Worm (Caenorhabditis elegans) whole organism, early embryonic: ENCODE results near the gene aly-2.

Experiments used
- ama-1 ChIP-seq: fragments of 150-350 bp; optimal IDR thresholded peaks from 2 replicates; lab custom pipeline; 2014
- flt-1 ChIP-seq: fragments of 200-800 bp; sonication (Bioruptor generic); IDR thresholded peaks from 2 replicates; pipeline ENCODE4 v1.3.6; 2022; ENCODE audit warnings: missing genetic modification characterization, missing compliant biosample characterization
- hmg-4 ChIP-seq: fragments of 200-800 bp; sonication (Bioruptor generic); optimal IDR thresholded peaks from 2 replicates; lab custom pipeline; 2018; ENCODE audit warnings: mild to moderate bottlenecking, missing genetic modification characterization, missing compliant biosample characterization
- hnd-1 ChIP-seq: sonication (generic microtip); optimal IDR thresholded peaks from 2 replicates; lab custom pipeline; 2016; ENCODE audit warnings: missing genetic modification characterization, missing compliant biosample characterization
- scrt-1 ChIP-seq: fragments of 200-800 bp; sonication (Bioruptor generic); IDR thresholded peaks from 2 replicates; pipeline ENCODE4 v1.3.6; 2022; ENCODE audit warnings: missing genetic modification characterization, missing compliant biosample characterization

- no peak for TF ChIP-seq hmg-4 (GFP tag; lab: Kevin White, UChicago)
- no peak for TF ChIP-seq scrt-1 (GFP tag; lab: Robert Waterston, UW)
- no peak for TF ChIP-seq flt-1 (GFP tag; lab: Robert Waterston, UW)
- no peak for TF ChIP-seq hnd-1 (tag; lab: Kevin White, UChicago)
- no peak for TF ChIP-seq ama-1 (lab: Kevin White, UChicago)
These were observed 50.9 kb downstream of the aly-2 start for ce11 chrIV:9198136-9198535.
